Fruit fly (Drosophila melanogaster) whole organism, pupa: ENCODE data around the gene CG1324.

Experiments
- CG10348 ChIP-seq: fragments of 200-800 bp; sonication (Bioruptor generic); IDR thresholded peaks from 2 replicates; pipeline ENCODE4 v1.3.6; 2022; ENCODE audit warnings: missing biosample characterization, missing genetic modification characterization
- CG13204 ChIP-seq: fragments of 200-800 bp; sonication (Bioruptor generic); optimal IDR thresholded peaks from 2 replicates; lab custom pipeline; 2018; ENCODE audit warnings: missing biosample characterization, mild to moderate bottlenecking, missing genetic modification characterization, moderate library complexity
- CG14655 ChIP-seq: fragments of 200-800 bp; sonication (Bioruptor generic); optimal IDR thresholded peaks from 3 replicates; lab custom pipeline; 2017; ENCODE audit warnings: mild to moderate bottlenecking, missing biosample characterization, missing genetic modification reagents, missing genetic modification characterization
- CG15710 ChIP-seq: fragments of 200-800 bp; sonication (Bioruptor generic); optimal IDR thresholded peaks from 2 replicates; lab custom pipeline; 2018; ENCODE audit warnings: missing biosample characterization, mild to moderate bottlenecking, missing genetic modification characterization, moderate library complexity
- CG17806 ChIP-seq: fragments of 200-800 bp; sonication (Bioruptor generic); optimal IDR thresholded peaks from 2 replicates; lab custom pipeline; 2018; ENCODE audit warnings: missing biosample characterization, mild to moderate bottlenecking, missing genetic modification characterization, moderate library complexity
- CG4496 ChIP-seq: fragments of 200-800 bp; sonication (Bioruptor generic); IDR thresholded peaks from 3 replicates; pipeline ENCODE4 v1.3.6; 2022; ENCODE audit warnings: missing biosample characterization, missing genetic modification characterization
- CG8159 ChIP-seq: fragments of 200-800 bp; sonication (Bioruptor generic); optimal IDR thresholded peaks from 3 replicates; lab custom pipeline; 2018; ENCODE audit warnings: missing biosample characterization, mild to moderate bottlenecking, missing genetic modification characterization, moderate library complexity
- EcR ChIP-seq: fragments of 200-800 bp; sonication (Bioruptor generic); optimal IDR thresholded peaks from 3 replicates; lab custom pipeline; 2019; ENCODE audit warnings: missing biosample characterization, missing genetic modification characterization, mild to moderate bottlenecking, moderate library complexity, missing genetic modification reagents
- Ets98B ChIP-seq: fragments of 200-800 bp; sonication (Bioruptor generic); IDR thresholded peaks from 2 replicates; pipeline ENCODE4 v1.3.6; 2022; ENCODE audit warnings: missing biosample characterization, missing genetic modification characterization
- Pif1A ChIP-seq: fragments of 200-800 bp; sonication (Bioruptor generic); optimal IDR thresholded peaks from 3 replicates; lab custom pipeline; 2016; ENCODE audit warnings: missing biosample characterization, missing genetic modification characterization
- Snoo ChIP-seq: fragments of 200-800 bp; sonication (Bioruptor generic); optimal IDR thresholded peaks from 3 replicates; lab custom pipeline; 2017; ENCODE audit warnings: missing biosample characterization, mild to moderate bottlenecking, missing genetic modification characterization, inconsistent platforms
- fd96Ca ChIP-seq: fragments of 200-800 bp; sonication (Bioruptor generic); IDR thresholded peaks from 3 replicates; pipeline ENCODE4 v1.3.6; 2022; ENCODE audit warnings: missing biosample characterization, missing genetic modification characterization
- gl ChIP-seq: fragments of 200-800 bp; sonication (Bioruptor generic); optimal IDR thresholded peaks from 2 replicates; lab custom pipeline; 2018; ENCODE audit warnings: missing biosample characterization, mild to moderate bottlenecking, missing genetic modification characterization

dm6 chrX:20689504-20689903 lies 46.3 kb downstream of the CG1324 start:
- TF ChIP-seq Pif1A (GFP tag; lab: Kevin White, UChicago) (no peak), fd96Ca (no peak), EcR (GFP tag; lab: Kevin White, UChicago) (no peak), Snoo (tag; lab: Kevin White, UChicago) (no peak), CG10348 (GFP tag; lab: Robert Waterston, UW) (no peak), Ets98B (no peak), gl (tag; lab: Kevin White, UChicago) (no peak), CG15710 (tag; lab: Kevin White, UChicago) (no peak), CG17806 (no peak), CG8159 (tag; lab: Kevin White, UChicago) (no peak), CG14655 (GFP tag; lab: Kevin White, UChicago) (no peak), CG4496 (GFP tag; lab: Robert Waterston, UW) (no peak), CG13204 (GFP tag; lab: Kevin White, UChicago) (no peak)
